Worm (Caenorhabditis elegans): ENCODE measurements around the gene R07C12.1.

R07C12.1 gene

ce11 chrIV:4154641-4155040, 2.4 kb downstream of the R07C12.1 start, which contains the start of gene K08D10.14:
TSS of gene K08D10.14 (plus strand) at chrIV:4154941.
- TF ChIP-seq nhr-85 (tag) (no peak), mdl-1 (tag; optimal IDR thresholded peaks at IDR 0.05) (no peak), elt-2 (tag; optimal IDR thresholded peaks at IDR 0.05) (peak; percentile 19), unc-30 (tag; optimal IDR thresholded peaks at IDR 0.05) (no peak), alr-1 (tag; optimal IDR thresholded peaks at IDR 0.05; ENCODE audit: borderline replicate concordance) (no peak)

- TF ChIP-seq irx-1 (tag; optimal IDR thresholded peaks at IDR 0.05) = no peak
- TF ChIP-seq ceh-63 (GFP tag; optimal IDR thresholded peaks at IDR 0.05) = no peak
- TF ChIP-seq egl-13 (tag; optimal IDR thresholded peaks at IDR 0.05) = no peak
- no peak for TF ChIP-seq pax-3 (tag; optimal IDR thresholded peaks at IDR 0.05)
- TF ChIP-seq nhr-90 (tag; optimal IDR thresholded peaks at IDR 0.05; ENCODE audit: poor library complexity) = no peak
- no peak for TF ChIP-seq jun-1 (tag; optimal IDR thresholded peaks at IDR 0.05)
Measured at ce11 chrIV:4162121-4162520, 9.9 kb downstream of the R07C12.1 start, which contains the start of gene scrm-5. TSS of gene scrm-5 (plus strand) at chrIV:4162421.

ce11 chrIV:4164392-4164791, 12.1 kb downstream of the R07C12.1 start, which contains the start of gene scrm-8:
TSS of gene scrm-8 (plus strand) at chrIV:4164692.
- TF ChIP-seq fkh-8 (tag; optimal IDR thresholded peaks at IDR 0.05) (no peak), xbp-1 (tag; optimal IDR thresholded peaks at IDR 0.05) (no peak), nhr-237 (tag; optimal IDR thresholded peaks at IDR 0.05) (no peak), aha-1 (tag; optimal IDR thresholded peaks at IDR 0.05) (no peak), hpl-2 (GFP tag; optimal IDR thresholded peaks at IDR 0.05) (no peak), efl-1 (optimal IDR thresholded peaks at IDR 0.05) (no peak), efl-1 (GFP tag; optimal IDR thresholded peaks at IDR 0.05 in 1 of 2) (no peak), C16A3.4 (tag; optimal IDR thresholded peaks at IDR 0.05) (no peak), lin-15B (tag; optimal IDR thresholded peaks at IDR 0.05) (no peak)

ce11 chrIV:4167296-4167695, 15.0 kb downstream of the R07C12.1 start:
- no peak for TF ChIP-seq alr-1 (tag; optimal IDR thresholded peaks at IDR 0.05; ENCODE audit: borderline replicate concordance)
- no peak for TF ChIP-seq nhr-71 (tag; optimal IDR thresholded peaks at IDR 0.05)
- no peak for TF ChIP-seq F16B12.6 (tag; optimal IDR thresholded peaks at IDR 0.05)
- no peak for TF ChIP-seq irx-1 (tag; optimal IDR thresholded peaks at IDR 0.05)
- TF ChIP-seq ceh-8 (GFP tag; optimal IDR thresholded peaks at IDR 0.05) = no peak
- TF ChIP-seq lin-13 (GFP tag; optimal IDR thresholded peaks at IDR 0.05) = no peak

- TF ChIP-seq fkh-10 (GFP tag; optimal IDR thresholded peaks at IDR 0.05) (peak; percentile 1), nhr-12 (tag; optimal IDR thresholded peaks at IDR 0.05) (no peak), hlh-17 (GFP tag; optimal IDR thresholded peaks at IDR 0.05; ENCODE audit: borderline replicate concordance) (no peak), C04F5.9 (tag; optimal IDR thresholded peaks at IDR 0.05) (peak; percentile 16), rnt-1 (tag; optimal IDR thresholded peaks at IDR 0.05) (peak; percentile 88), pax-3 (tag; optimal IDR thresholded peaks at IDR 0.05) (no peak), alr-1 (tag; optimal IDR thresholded peaks at IDR 0.05; ENCODE audit: borderline replicate concordance) (no peak), nhr-71 (tag; optimal IDR thresholded peaks at IDR 0.05) (peak; percentile 69), fkh-8 (tag; optimal IDR thresholded peaks at IDR 0.05) (peak; percentile 25), unc-130 (tag; optimal IDR thresholded peaks at IDR 0.05) (peak; percentile 22), tbx-2 (tag; optimal IDR thresholded peaks at IDR 0.05) (peak; percentile 60), ceh-90 (tag; optimal IDR thresholded peaks at IDR 0.05) (peak; percentile 79), lin-15B (tag; optimal IDR thresholded peaks at IDR 0.05) (peak; percentile 73), nhr-19 (GFP tag; conservative IDR thresholded peaks at IDR 0.05) (no peak; the same call in 1 of the 2 replicates), F16B12.6 (tag; optimal IDR thresholded peaks at IDR 0.05) (peak; percentile 52), egl-13 (tag; optimal IDR thresholded peaks at IDR 0.05) (peak; percentile 18), nhr-85 (tag) (peak; percentile 84), lir-3 (tag; optimal IDR thresholded peaks at IDR 0.05; ENCODE audit: poor library complexity) (no peak), xbp-1 (tag; optimal IDR thresholded peaks at IDR 0.05) (peak; percentile 59), C16A3.4 (tag; optimal IDR thresholded peaks at IDR 0.05) (peak; percentile 28), pqm-1 (tag; optimal IDR thresholded peaks at IDR 0.05) (no peak), lin-35 (GFP tag; optimal IDR thresholded peaks at IDR 0.05) (peak; percentile 65 to 66), snpc-4 (tag; optimal IDR thresholded peaks at IDR 0.05) (peak; percentile 28), irx-1 (tag; optimal IDR thresholded peaks at IDR 0.05) (peak; percentile 61), mep-1 (tag; optimal IDR thresholded peaks at IDR 0.05) (peak; percentile 73), swsn-7 (tag; optimal IDR thresholded peaks at IDR 0.05) (peak; percentile 54), efl-3 (GFP tag; optimal IDR thresholded peaks at IDR 0.05) (no peak), nhr-90 (tag; optimal IDR thresholded peaks at IDR 0.05; ENCODE audit: poor library complexity) (peak; percentile 59), elt-3 (tag; optimal IDR thresholded peaks at IDR 0.05) (no peak), aly-2 (tag; optimal IDR thresholded peaks at IDR 0.05) (no peak)
Measured at ce11 chrIV:4171531-4172163, 19.4 kb downstream of the R07C12.1 start, which contains the start of the genes K08D10.13 and rnp-2. TSS of gene K08D10.13 (minus strand) at chrIV:4171581. TSS of gene rnp-2 (plus strand) at chrIV:4172076.
